Worm (Caenorhabditis elegans): ENCODE results near the gene C31C9.6.

DNA sequence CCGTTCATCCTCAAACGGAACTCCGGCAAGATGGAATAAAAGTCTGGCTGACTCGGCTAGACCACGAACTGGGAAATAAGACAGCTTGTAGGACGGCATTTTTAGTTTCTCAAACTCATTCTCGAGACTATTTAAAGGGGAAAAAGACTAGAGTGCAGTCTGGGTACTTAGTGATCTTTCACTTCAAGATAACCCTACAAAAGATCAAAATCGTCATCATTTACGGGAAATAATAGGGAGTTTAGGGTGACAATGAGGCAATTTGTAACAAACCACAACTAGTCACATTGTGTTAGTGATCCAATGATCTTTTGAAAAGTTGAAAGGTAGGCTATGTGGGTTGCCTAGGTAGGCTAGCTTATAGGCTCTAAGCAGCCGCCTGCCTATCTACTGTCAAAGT is 45.9 kb downstream of the C31C9.6 start, which contains the start of gene gst-14:
- TF ChIP-seq ham-2 (GFP tag; optimal IDR thresholded peaks at IDR 0.05) (no peak), unc-39 (tag; optimal IDR thresholded peaks at IDR 0.05) (no peak), lsy-2 (tag; optimal IDR thresholded peaks at IDR 0.05) (no peak), blmp-1 (tag; optimal IDR thresholded peaks at IDR 0.05) (no peak), snpc-4 (tag; optimal IDR thresholded peaks at IDR 0.05) (no peak), elt-1 (tag; optimal IDR thresholded peaks at IDR 0.05; ENCODE audit: borderline replicate concordance, insufficient read depth) (no peak), sptf-1 (tag; optimal IDR thresholded peaks at IDR 0.05) (no peak), elt-3 (tag; optimal IDR thresholded peaks at IDR 0.05) (no peak)
